Fruit fly (Drosophila melanogaster): ENCODE results near the gene CG4743.

DNA sequence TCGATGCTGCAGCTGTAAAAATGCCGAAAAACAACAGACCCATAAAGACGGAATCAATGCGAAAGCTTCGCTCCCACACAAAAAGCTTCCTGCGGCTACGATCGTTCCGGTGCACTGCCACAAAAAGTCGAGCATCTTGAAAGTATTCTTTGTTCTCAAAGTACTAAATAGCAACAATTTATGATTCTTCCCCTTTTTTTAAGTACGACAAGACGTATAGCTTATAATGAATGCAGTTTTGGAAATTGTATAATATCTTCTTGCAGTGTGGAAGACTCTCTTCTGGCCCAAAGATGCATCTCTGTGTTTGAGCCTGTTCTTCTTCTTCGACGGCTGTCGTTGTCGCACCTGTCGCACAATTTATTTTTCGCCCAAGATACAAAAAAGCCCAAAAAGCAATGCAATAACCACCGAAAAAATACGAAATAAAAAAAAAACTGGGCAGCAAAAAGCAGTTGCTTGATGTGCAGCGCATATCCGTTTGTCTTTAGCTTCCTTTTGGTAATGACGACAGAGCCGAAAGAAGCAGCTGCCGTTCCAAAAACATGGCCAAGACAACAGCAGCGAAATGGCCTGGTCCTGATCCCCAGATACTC lies 46.4 kb downstream of the CG4743 start:
- TF ChIP-seq CG8159 (tag; optimal IDR thresholded peaks at IDR 0.05) (peak; percentile 32), gl (tag; optimal IDR thresholded peaks at IDR 0.05) (no peak), Ets98B (GFP tag; IDR thresholded peaks at IDR 0.05) (no peak), EcR (GFP tag; optimal IDR thresholded peaks at IDR 0.05) (no peak), CG14655 (GFP tag; optimal IDR thresholded peaks at IDR 0.05) (peak; percentile 9), D1 (tag; optimal IDR thresholded peaks at IDR 0.05) (no peak), Pif1B (GFP tag; optimal IDR thresholded peaks at IDR 0.05) (peak; percentile 56), CG15710 (tag; optimal IDR thresholded peaks at IDR 0.05) (no peak), CG17806 (tag; optimal IDR thresholded peaks at IDR 0.05) (peak; percentile 16), CG4496 (GFP tag; IDR thresholded peaks at IDR 0.05) (no peak), CG32121 (GFP tag; IDR thresholded peaks at IDR 0.05) (no peak)

Measured in whole organism, pupa.